Worm (Caenorhabditis elegans): ENCODE measurements around the gene C34H4.2.

DNA sequence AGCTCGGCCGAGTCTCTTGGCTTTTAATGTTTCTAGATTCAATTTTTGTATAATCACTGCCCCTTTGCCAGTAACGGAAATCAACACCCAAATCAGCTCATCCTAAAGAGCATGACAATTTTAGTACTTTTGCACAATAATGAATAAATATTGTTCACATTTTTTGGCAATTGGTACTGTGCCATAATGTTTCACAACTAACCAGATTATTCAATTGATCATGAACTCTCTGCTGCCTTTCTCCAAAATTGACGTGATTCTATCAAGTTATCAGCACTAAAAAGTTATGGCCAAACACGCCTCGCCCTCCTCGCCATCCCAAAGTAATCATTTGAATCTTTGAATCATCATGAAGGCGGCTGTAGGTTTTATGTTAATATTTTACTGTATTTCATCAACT, 8.3 kb downstream of the C34H4.2 start, which contains the start of gene hpo-6:
- TF ChIP-seq lin-13 (GFP tag; optimal IDR thresholded peaks at IDR 0.05) = no peak
- TF ChIP-seq unc-62 (GFP tag; optimal IDR thresholded peaks at IDR 0.05) = no peak

All from whole organism, L2 larva.